Worm (Caenorhabditis elegans) whole organism, L4/young adult: ENCODE data around the gene acr-20.

Experiments used
- W03F9.2 ChIP-seq: fragments of 150-350 bp; optimal IDR thresholded peaks from 2 replicates; lab custom pipeline; 2014; ENCODE audit warnings: missing biosample characterization, missing genetic modification characterization
- dao-5 ChIP-seq: sonication (generic microtip); optimal IDR thresholded peaks from 2 replicates; lab custom pipeline; 2016; ENCODE audit warnings: missing genotype, missing genetic modification characterization, moderate library complexity, missing compliant biosample characterization
- him-1 ChIP-seq: sonication (generic microtip); optimal IDR thresholded peaks from 2 replicates; lab custom pipeline; 2016; ENCODE audit warnings: missing genotype, missing genetic modification reagents, missing genetic modification characterization, missing compliant biosample characterization

acr-20 gene

DNA sequence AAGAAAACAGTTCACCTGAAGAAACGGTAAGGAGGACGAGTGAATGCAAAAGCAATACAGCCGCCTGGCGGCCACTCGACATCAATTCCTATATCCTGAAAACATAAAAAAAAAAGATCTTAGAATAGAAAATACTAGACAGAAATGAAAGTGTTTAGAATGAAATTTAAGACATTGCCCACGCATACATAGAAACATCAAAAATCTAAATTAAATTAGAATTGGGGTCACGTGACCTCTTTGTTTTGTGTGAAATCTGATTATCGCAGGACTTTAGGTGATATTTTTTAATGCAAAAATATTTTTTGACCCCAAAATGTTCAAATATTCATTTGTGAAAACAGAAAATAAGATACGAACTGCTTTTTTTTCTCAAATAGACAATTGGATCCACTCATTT is at the start of gene acr-20:
Gene acr-20, minus strand, starts transcription at position 101 of the 400 bp plus-strand sequence.
- TF ChIP-seq W03F9.2 (tag; lab: Kevin White, UChicago) (no peak), him-1 (tag; lab: Kevin White, UChicago) (no peak), dao-5 (no peak)

DNA sequence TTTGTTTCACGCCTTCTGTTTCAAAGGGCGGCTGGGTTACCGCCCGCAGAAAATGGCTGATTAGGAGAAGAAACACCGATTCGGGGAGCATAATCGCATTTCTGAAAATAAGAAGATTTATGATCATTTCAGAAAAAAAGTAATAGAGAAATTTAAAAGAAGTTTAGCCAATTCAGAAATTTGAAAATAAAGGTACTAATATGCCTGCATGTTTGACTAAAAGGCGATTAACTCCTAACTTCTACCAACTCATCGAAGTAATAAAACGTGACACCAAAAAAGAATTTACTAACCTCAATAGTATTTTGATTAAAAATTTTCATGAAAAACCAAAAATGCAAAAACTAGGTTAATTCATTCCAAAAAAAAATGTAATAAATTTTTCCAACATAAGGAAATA is 47.1 kb upstream of the acr-20 start, which contains the start of gene plx-2:
Gene plx-2, minus strand, starts transcription at position 101 of the 400 bp plus-strand sequence.
- TF ChIP-seq dao-5 (no peak), him-1 (tag; lab: Kevin White, UChicago) (no peak), W03F9.2 (tag; lab: Kevin White, UChicago) (no peak)

DNA sequence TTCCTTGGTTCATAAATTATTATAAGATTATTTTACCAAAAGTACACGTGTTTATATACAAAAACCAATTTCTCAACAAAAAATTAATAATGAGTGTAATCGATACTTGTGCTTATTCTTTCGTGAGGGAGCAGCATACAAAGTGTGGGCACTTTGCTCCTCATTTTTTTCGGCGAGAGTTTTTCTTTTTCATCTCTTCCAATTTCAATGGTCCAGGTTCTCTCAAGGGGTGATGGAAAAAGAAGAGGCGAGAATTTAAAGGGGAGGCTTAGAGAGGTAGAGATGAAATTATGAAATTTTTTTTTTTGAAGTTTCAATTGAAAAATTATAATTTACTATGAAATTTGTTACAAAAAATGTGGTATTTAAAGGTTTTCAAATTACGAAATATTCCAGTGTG is 39.3 kb upstream of the acr-20 start:
- TF ChIP-seq dao-5 (no peak), W03F9.2 (tag; lab: Kevin White, UChicago) (no peak), him-1 (tag; lab: Kevin White, UChicago) (no peak)

DNA sequence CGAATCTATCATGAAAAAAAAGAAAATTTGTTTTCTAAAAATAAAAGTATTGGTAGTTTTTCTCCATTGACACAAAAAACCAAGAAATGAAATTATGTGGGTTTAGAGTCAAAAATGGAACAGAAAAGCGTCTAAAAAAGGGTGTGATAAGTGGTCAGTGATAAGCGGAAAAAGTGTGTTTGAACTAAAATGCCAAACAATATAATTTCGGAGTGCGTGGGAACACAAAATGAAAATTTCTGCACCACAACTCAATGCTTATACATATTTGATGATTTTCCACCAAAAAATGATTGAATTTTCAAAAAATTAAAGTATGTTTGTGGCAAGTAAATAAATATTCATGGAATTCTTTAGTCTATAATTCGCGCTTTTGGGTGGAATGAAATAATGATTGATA is 37.7 kb upstream of the acr-20 start:
- no peak for TF ChIP-seq W03F9.2 (tag; lab: Kevin White, UChicago)

DNA sequence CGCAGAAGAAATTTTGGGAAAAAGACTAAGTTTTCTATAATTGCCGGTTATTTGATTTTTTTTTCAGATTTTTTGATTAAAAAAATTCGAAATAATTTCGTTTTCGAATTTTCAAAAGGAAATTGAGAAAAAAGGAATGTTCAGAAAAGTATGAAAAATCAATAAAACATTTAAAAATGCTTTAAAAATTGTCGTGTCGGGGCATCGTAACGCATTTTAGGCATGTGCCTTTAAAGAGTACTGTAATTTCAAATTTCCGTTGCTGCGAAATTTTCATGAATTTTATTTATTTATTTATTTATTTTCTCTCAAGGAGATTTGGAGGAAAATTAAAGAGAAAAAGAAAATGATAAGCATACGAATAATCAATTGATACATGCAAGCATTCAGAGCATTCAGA is 36.0 kb upstream of the acr-20 start:
- no peak for TF ChIP-seq W03F9.2 (tag; lab: Kevin White, UChicago)

DNA sequence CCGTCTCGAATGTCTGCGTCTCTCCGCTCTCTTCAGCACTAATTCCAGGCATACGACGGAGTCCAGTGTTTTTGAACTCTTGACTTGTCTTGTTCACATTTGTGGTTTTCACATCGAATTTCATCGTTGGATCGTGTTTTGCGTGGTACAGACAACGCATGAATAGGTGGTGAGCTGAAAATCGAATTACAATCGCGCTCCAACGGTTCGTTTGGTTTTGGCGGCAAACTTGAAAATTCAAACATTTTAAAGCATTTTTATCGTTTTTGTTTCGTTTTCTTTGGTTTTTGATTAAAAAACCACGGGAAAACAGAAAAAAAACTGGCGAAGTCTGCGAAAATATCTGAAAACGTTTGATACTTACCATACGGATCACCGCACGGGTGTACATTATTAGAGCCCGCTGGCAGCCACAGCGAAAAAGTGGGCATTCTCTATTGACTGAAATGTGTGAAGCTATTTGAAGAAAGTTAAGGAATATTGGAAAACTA is 35.4 kb upstream of the acr-20 start, which contains the start of gene exl-1:
Gene exl-1, minus strand, starts transcription at position 441 of the 491 bp plus-strand sequence.
- TF ChIP-seq dao-5 (no peak), him-1 (tag; lab: Kevin White, UChicago) (no peak), W03F9.2 (tag; lab: Kevin White, UChicago) (no peak)

DNA sequence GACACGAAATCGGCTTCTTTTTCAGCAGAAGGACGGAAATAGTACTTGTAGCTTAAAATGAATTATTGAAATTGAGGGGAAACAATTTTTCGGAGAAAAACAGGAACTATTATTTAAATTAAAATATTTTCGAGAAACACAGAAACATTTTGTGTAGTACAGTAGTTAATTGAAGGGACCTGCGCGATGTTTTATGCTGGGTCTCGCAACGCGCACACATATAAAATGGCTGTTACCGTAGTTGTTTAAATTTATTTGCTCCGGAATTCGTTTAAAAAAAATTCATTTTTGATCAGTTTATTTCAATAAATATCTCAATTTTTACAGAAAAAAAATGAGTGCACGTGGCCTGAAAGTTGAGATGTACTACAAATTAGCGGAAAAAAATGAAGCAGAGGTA is 33.1 kb upstream of the acr-20 start, which contains the start of gene dsb-2:
Gene dsb-2, plus strand, starts transcription at position 328 of the 400 bp plus-strand sequence.
- TF ChIP-seq W03F9.2 (tag; lab: Kevin White, UChicago) (peak; percentile 11), dao-5 (no peak), him-1 (tag; lab: Kevin White, UChicago) (no peak)

DNA sequence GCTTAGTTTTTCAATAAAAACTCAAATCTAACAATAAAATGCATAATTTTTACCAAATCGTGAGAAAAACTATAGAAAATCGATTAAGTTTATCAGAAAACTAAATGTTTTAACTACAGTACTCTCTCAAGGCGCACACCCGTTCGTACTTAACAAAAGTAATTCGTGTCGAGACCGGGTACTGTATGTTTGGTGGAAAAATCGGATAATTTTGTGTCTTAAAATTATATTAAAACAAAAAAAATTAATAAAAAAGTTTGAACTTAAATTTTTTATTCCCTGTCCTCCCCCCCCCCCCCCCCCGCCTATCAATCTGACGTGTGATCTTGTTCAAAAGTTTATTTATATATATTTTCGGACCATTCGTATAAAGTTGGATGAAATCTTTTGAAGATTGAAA is 30.6 kb upstream of the acr-20 start, which contains the start of gene F26H11.4:
Gene F26H11.4, plus strand, starts transcription at position 301 of the 400 bp plus-strand sequence.
- TF ChIP-seq W03F9.2 (tag; lab: Kevin White, UChicago) = no peak
- TF ChIP-seq him-1 (tag; lab: Kevin White, UChicago) = no peak
- TF ChIP-seq dao-5 = no peak

DNA sequence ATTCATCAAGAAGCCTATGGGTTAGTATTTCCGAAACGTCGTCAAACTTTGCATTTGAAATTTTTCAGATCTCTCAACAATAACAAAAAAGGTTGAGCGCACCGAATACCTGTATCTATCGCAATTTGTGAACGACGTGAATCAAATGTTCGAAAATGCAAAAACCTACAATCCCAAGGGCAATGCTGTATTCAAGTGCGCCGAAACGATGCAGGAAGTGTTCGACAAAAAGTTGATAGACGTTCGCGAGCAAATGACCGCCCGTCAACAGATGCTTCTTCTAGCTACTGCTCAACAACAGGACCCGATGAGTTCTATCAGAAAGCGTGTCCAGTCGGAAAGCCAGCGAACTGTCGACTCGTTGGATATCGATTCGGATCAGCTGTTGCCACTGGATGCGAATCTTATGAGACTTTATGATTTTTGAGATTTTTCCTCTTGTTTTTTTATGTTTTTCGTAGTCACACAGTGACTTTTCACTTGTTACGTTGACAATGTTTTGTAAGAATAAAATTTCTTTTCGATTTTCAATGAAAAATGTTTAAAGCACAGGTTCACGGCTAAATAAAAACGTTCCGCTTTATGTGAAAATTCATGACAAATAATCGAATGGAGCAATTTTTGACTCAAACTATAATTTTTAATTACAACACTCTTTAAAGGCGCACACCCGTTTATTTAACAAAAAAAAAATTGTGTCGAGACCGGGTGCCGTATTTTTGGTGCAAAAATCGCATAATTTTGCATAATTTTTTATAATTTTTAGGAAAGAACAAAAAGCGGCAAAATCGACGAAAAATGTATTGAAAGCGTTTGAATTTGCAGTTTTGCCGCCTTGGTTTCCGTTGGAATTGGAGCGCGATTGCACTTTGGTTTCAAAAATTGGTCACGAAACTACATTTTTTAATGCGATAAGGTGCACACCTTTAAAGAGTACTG is 29.9 kb upstream of the acr-20 start:
- TF ChIP-seq W03F9.2 (tag; lab: Kevin White, UChicago) (peak; percentile 47), him-1 (tag; lab: Kevin White, UChicago) (no peak)

DNA sequence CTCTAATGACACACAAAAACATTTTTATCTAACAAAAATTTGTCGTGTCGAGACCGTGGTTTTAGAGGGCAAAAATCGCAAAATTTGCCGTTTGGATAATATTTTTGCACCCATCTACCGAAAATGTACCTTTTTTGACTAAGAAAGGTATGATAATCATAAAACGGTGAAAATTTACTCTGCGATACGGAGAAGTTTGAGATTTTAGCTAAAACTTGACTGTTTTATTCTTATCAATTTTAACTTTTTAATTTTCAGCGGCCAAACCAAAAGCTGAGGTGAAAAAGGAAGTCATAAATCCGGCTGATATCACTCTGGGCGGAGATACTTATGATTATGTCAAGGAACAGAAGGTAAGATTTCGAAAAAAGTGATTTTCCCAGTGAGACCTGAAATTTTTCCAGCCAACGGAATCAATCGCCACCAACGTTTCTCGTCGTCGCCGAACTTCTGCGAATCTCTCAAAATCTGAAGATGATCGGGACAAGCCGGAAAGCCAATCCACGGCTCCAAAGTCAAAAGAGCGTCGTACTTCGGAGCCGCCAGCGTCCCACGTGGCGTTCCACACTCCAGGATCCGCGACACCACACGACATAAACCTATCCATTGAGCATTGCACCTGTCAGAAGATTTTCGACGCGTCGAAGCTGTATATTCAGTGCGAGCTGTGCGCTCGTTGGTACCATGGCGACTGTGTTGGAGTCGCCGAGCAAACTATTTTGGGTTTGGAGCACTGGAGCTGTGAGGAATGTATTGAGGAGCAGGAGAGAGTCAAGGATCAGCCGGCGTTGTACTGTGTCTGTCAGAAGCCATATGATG is 28.6 kb upstream of the acr-20 start:
- no peak for TF ChIP-seq W03F9.2 (tag; lab: Kevin White, UChicago)
- no peak for TF ChIP-seq him-1 (tag; lab: Kevin White, UChicago)
- no peak for TF ChIP-seq dao-5

DNA sequence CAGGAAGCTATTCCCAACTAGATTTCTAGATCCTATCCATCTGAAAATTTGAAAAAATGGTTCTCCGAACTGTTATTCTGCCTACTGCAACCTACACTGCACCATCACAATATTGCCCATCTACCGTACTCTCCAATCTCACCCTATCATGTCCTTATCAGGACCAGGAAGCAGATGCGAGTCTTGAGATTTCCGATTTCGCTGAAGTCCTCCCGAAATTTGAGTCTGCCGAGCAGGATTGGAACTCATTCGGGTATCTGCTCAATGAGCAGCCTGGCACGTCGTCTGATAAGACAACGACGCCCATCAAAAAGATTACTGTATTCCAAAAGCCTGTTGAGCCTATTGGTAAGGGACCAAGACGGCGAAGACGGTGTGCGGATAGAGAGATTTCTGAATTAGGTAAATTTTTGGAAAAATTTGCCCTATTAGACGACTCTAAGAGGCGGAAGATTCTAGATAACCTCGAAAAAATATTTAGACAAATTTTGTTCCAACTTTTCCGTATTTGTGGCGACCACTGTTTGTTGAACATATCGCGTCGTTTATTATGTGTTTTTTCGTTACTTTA is 27.9 kb upstream of the acr-20 start:
- TF ChIP-seq dao-5 (no peak), W03F9.2 (tag; lab: Kevin White, UChicago) (no peak), him-1 (tag; lab: Kevin White, UChicago) (no peak)

DNA sequence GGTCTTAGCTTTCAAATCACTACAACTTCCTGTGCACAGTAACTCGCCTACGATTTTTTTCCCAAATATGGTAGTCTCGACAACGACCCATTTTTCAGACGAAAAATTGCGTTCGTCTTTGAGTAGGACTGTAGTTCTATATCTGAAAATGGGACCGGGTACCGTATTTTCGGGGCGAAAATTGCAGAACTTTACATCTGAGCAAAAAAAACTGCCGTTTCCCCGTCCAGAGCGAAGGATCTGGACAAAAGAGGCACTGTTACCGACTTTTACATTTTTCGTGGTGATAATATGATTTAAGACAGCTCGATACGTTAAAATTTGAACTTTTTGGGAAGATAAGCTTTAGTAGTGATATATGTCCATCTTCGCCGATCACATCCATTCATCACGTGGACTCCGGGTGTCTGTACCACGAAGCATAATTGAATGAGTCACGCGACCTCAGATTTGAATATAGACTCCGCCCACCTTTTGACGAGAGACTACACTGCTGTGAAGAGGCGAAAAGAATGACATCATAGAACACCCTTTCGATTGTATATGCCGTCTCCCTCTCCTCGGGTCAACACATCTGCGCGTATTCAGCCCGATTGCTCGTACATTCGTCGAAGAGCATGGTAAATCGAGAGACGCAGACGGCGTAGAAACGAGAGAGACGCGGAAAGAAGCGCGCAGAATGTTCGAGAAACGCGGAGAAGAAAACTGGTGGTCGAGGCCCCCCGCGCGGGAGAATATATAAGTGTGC is 27.2 kb upstream of the acr-20 start:
- TF ChIP-seq him-1 (tag; lab: Kevin White, UChicago) (no peak), W03F9.2 (tag; lab: Kevin White, UChicago) (peak; percentile 34)

DNA sequence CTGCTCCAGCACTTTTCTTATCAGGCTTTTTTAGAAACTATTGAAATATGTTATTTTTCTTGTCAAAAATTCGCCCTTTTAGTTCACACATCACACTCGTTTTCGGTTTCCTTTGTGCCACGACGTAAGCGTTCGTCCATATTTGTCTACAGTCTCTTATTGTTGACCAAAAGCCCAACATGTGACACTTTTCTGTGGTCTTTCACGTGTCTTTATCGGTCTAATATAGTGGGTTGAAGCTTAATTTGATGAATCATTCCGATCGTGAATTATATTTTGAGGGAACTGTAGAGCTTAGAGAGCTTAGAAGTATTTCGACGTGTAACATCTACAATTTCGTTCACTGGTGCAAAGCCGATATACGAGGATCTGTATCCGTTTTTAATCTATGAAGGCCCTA is 26.6 kb upstream of the acr-20 start:
- TF ChIP-seq dao-5 = no peak
- no peak for TF ChIP-seq him-1 (tag; lab: Kevin White, UChicago)
- TF ChIP-seq W03F9.2 (tag; lab: Kevin White, UChicago) = no peak
